Fruit fly (Drosophila melanogaster) whole organism, embryonic: ENCODE measurements around the gene CG13850.

Experiments used
- Adf1 ChIP-seq: fragments of 200-800 bp; sonication (Bioruptor generic); IDR thresholded peaks from 2 replicates; pipeline ENCODE4 v1.3.6; 2022; ENCODE audit warnings: missing biosample characterization, missing genetic modification characterization
- Aef1 ChIP-seq: fragments of 200-800 bp; sonication (Bioruptor generic); IDR thresholded peaks from 3 replicates; pipeline ENCODE4 v1.3.6; 2022; ENCODE audit warnings: missing biosample characterization, missing genetic modification characterization
- Atf3 ChIP-seq: fragments of 200-800 bp; sonication (Bioruptor generic); optimal IDR thresholded peaks from 3 replicates; lab custom pipeline; 2016; ENCODE audit warnings: missing biosample characterization, missing genetic modification characterization
- CG11456 ChIP-seq: fragments of 200-800 bp; sonication (Bioruptor generic); IDR thresholded peaks from 3 replicates; pipeline ENCODE4 v1.3.6; 2022; ENCODE audit warnings: missing biosample characterization, missing genetic modification characterization
- CG11560 ChIP-seq: fragments of 200-800 bp; sonication (Bioruptor generic); IDR thresholded peaks from 3 replicates; pipeline ENCODE4 v1.3.6; 2022; ENCODE audit warnings: missing biosample characterization, missing genetic modification characterization
- CG12071 ChIP-seq: fragments of 200-800 bp; sonication (Bioruptor generic); optimal IDR thresholded peaks from 3 replicates; lab custom pipeline; 2018; ENCODE audit warnings: missing biosample characterization, mild to moderate bottlenecking, missing genetic modification characterization
- CG1602 ChIP-seq: fragments of 200-800 bp; sonication (Bioruptor generic); optimal IDR thresholded peaks from 3 replicates; lab custom pipeline; 2016; ENCODE audit warnings: missing biosample characterization, missing genetic modification characterization
- CG16815 ChIP-seq: fragments of 200-800 bp; sonication (Bioruptor generic); optimal IDR thresholded peaks from 3 replicates; lab custom pipeline; 2017; ENCODE audit warnings: missing biosample characterization, mild to moderate bottlenecking, missing genetic modification characterization
- CG3281 ChIP-seq: fragments of 200-800 bp; sonication (Bioruptor generic); optimal IDR thresholded peaks from 3 replicates; lab custom pipeline; 2017; ENCODE audit warnings: missing biosample characterization, mild to moderate bottlenecking, missing genetic modification characterization
- CG34224 ChIP-seq: fragments of 200-800 bp; sonication (Bioruptor generic); IDR thresholded peaks from 3 replicates; pipeline ENCODE4 v1.3.6; 2022; ENCODE audit warnings: missing biosample characterization, missing genetic modification characterization; ENCODE audit not compliant: partially characterized antibody
- CG5953 ChIP-seq: fragments of 200-800 bp; sonication (Bioruptor generic); IDR thresholded peaks from 2 replicates; pipeline ENCODE4 v1.3.6; 2022; ENCODE audit warnings: missing biosample characterization, missing genetic modification characterization
- CG6683 ChIP-seq: fragments of 200-800 bp; sonication (Bioruptor generic); optimal IDR thresholded peaks from 2 replicates; lab custom pipeline; 2017; ENCODE audit warnings: missing biosample characterization, mild to moderate bottlenecking, missing genetic modification characterization, missing genetic modification reagents
- CG6854 ChIP-seq: fragments of 200-800 bp; sonication (Bioruptor generic); optimal IDR thresholded peaks from 3 replicates; lab custom pipeline; 2017; ENCODE audit warnings: missing biosample characterization, mild to moderate bottlenecking, missing genetic modification characterization
- D19B ChIP-seq: fragments of 200-800 bp; sonication (Bioruptor generic); optimal IDR thresholded peaks from 2 replicates; lab custom pipeline; 2017; ENCODE audit warnings: missing biosample characterization, mild to moderate bottlenecking, missing genetic modification characterization
- Dp ChIP-seq: fragments of 200-800 bp; sonication (Bioruptor generic); optimal IDR thresholded peaks from 2 replicates; lab custom pipeline; 2018; ENCODE audit warnings: missing biosample characterization, mild to moderate bottlenecking, missing genetic modification characterization, moderate library complexity
- E2f2 ChIP-seq: fragments of 200-800 bp; sonication (Bioruptor generic); IDR thresholded peaks from 2 replicates; pipeline ENCODE4 v1.3.6; 2022; ENCODE audit warnings: missing biosample characterization, missing genetic modification characterization
- Elba2 ChIP-seq: fragments of 200-800 bp; sonication (Bioruptor generic); optimal IDR thresholded peaks from 3 replicates; lab custom pipeline; 2016; ENCODE audit warnings: missing biosample characterization, missing genetic modification characterization
- HLHmδ ChIP-seq: fragments of 200-800 bp; sonication (Bioruptor generic); optimal IDR thresholded peaks from 2 replicates; lab custom pipeline; 2018; ENCODE audit warnings: missing biosample characterization, mild to moderate bottlenecking, missing genetic modification characterization, moderate library complexity
- Myb ChIP-seq: fragments of 200-800 bp; sonication (Bioruptor generic); optimal IDR thresholded peaks from 2 replicates; lab custom pipeline; 2016; ENCODE audit warnings: missing biosample characterization, missing genetic modification characterization
- NK7.1 ChIP-seq: fragments of 200-800 bp; sonication (Bioruptor generic); optimal IDR thresholded peaks from 3 replicates; lab custom pipeline; 2016; ENCODE audit warnings: missing biosample characterization, missing genetic modification characterization
- Neu2 ChIP-seq: fragments of 200-800 bp; sonication (Bioruptor generic); optimal IDR thresholded peaks from 3 replicates; lab custom pipeline; 2016; ENCODE audit warnings: missing biosample characterization, missing genetic modification characterization, borderline replicate concordance
- Taf1 ChIP-seq: fragments of 200-800 bp; sonication (Bioruptor generic); IDR thresholded peaks from 2 replicates; pipeline ENCODE4 v1.3.6; 2022; ENCODE audit warnings: missing biosample characterization, missing genetic modification characterization
- abd-A ChIP-seq: fragments of 200-800 bp; sonication (Bioruptor generic); optimal IDR thresholded peaks from 3 replicates; lab custom pipeline; 2019; ENCODE audit warnings: missing biosample characterization, mild to moderate bottlenecking, missing genetic modification characterization, moderate library complexity
- al ChIP-seq: fragments of 200-800 bp; sonication (Bioruptor generic); IDR thresholded peaks from 2 replicates; pipeline ENCODE4 v1.3.6; 2022; ENCODE audit warnings: missing biosample characterization, missing genetic modification characterization
- ci ChIP-seq: fragments of 200-800 bp; sonication (Bioruptor generic); IDR thresholded peaks from 3 replicates; pipeline ENCODE4 v1.3.6; 2022; ENCODE audit warnings: missing biosample characterization, missing genetic modification characterization
- crc ChIP-seq: fragments of 200-800 bp; sonication (Bioruptor generic); optimal IDR thresholded peaks from 2 replicates; lab custom pipeline; 2016; ENCODE audit warnings: missing biosample characterization, missing genetic modification characterization
- disco-r ChIP-seq: fragments of 200-800 bp; sonication (Bioruptor generic); optimal IDR thresholded peaks from 2 replicates; lab custom pipeline; 2016; ENCODE audit warnings: missing biosample characterization, missing genetic modification characterization
- dpn ChIP-seq, 2 experiments: fragments of 200-800 bp; sonication (Bioruptor generic); optimal IDR thresholded peaks; 3 replicates each; lab custom pipeline; 2016; ENCODE audit warnings: missing biosample characterization in 2 of 2, missing genetic modification characterization in 2 of 2
- dysf ChIP-seq: fragments of 200-800 bp; sonication (Bioruptor generic); IDR thresholded peaks from 3 replicates; pipeline ENCODE4 v1.3.6; 2022; ENCODE audit warnings: missing biosample characterization, missing genetic modification characterization
- ems ChIP-seq: fragments of 200-800 bp; sonication (Bioruptor generic); optimal IDR thresholded peaks from 3 replicates; lab custom pipeline; 2016; ENCODE audit warnings: missing biosample characterization, missing genetic modification characterization
- exex ChIP-seq: fragments of 200-800 bp; sonication (Bioruptor generic); optimal IDR thresholded peaks from 4 replicates; lab custom pipeline; 2018; ENCODE audit warnings: missing biosample characterization, mild to moderate bottlenecking, missing genetic modification characterization, moderate library complexity
- fd102C ChIP-seq: fragments of 200-800 bp; sonication (Bioruptor generic); optimal IDR thresholded peaks from 2 replicates; lab custom pipeline; 2018; ENCODE audit warnings: missing biosample characterization, mild to moderate bottlenecking, missing genetic modification characterization, moderate library complexity
- fd3F ChIP-seq: fragments of 200-800 bp; sonication (Bioruptor generic); optimal IDR thresholded peaks from 2 replicates; lab custom pipeline; 2018; ENCODE audit warnings: missing biosample characterization, mild to moderate bottlenecking, missing genetic modification characterization, moderate library complexity
- hb ChIP-seq: fragments of 200-800 bp; sonication (Bioruptor generic); IDR thresholded peaks from 3 replicates; pipeline ENCODE4 v1.3.6; 2022; ENCODE audit warnings: missing biosample characterization, missing genetic modification characterization; ENCODE audit not compliant: partially characterized antibody
- hth ChIP-seq: fragments of >200 bp; optimal IDR thresholded peaks from 2 replicates; lab custom pipeline; 2017; ENCODE audit warnings: inconsistent platforms
- kay ChIP-seq: fragments of 200-800 bp; sonication (Bioruptor generic); optimal IDR thresholded peaks from 2 replicates; lab custom pipeline; 2016; ENCODE audit warnings: missing biosample characterization, missing genetic modification characterization
- knrl ChIP-seq: fragments of 200-800 bp; sonication (Bioruptor generic); IDR thresholded peaks from 3 replicates; pipeline ENCODE4 v1.3.6; 2022; ENCODE audit warnings: missing biosample characterization, missing genetic modification characterization; ENCODE audit not compliant: partially characterized antibody
- onecut ChIP-seq: fragments of 200-800 bp; sonication (Bioruptor generic); IDR thresholded peaks from 2 replicates; pipeline ENCODE4 v1.3.6; 2022; ENCODE audit warnings: missing biosample characterization, missing genetic modification characterization
- peb ChIP-seq: fragments of 200-800 bp; sonication (Bioruptor generic); IDR thresholded peaks from 2 replicates; pipeline ENCODE4 v1.3.6; 2022; ENCODE audit warnings: missing biosample characterization, missing genetic modification characterization
- prd ChIP-seq, 3 experiments: fragments of >200 bp in 2 of 3; fragments of 200-800 bp in 1 of 3; sonication (Bioruptor generic) in 1 of 3; optimal IDR thresholded peaks in 2 of 3; IDR thresholded peaks in 1 of 3; 2 replicates in 2 of 3; 3 replicates in 1 of 3; pipeline versions ENCODE4 v1.3.6 to Lab custom; 2017 to 2022; ENCODE audit warnings: missing biosample characterization in 1 of 3, missing genetic modification characterization in 1 of 3
- pros ChIP-seq: fragments of 200-800 bp; sonication (Bioruptor generic); optimal IDR thresholded peaks from 3 replicates; lab custom pipeline; 2019; ENCODE audit warnings: missing biosample characterization, mild to moderate bottlenecking, missing genetic modification characterization, moderate library complexity
- ranshi ChIP-seq: fragments of 200-800 bp; sonication (Bioruptor generic); IDR thresholded peaks from 2 replicates; pipeline ENCODE4 v1.3.6; 2022; ENCODE audit warnings: missing biosample characterization, missing genetic modification characterization
- sisA ChIP-seq: fragments of 200-800 bp; sonication (Bioruptor generic); IDR thresholded peaks from 2 replicates; pipeline ENCODE4 v1.3.6; 2022; ENCODE audit warnings: missing biosample characterization, missing genetic modification characterization
- ssp ChIP-seq: fragments of 200-800 bp; sonication (Bioruptor generic); IDR thresholded peaks from 2 replicates; pipeline ENCODE4 v1.3.6; 2022; ENCODE audit warnings: missing biosample characterization, missing genetic modification characterization
- sug ChIP-seq: fragments of 200-800 bp; optimal IDR thresholded peaks from 2 replicates; lab custom pipeline; 2019; ENCODE audit warnings: missing biosample characterization, mild to moderate bottlenecking, missing genetic modification characterization, moderate library complexity
- tap ChIP-seq: fragments of 200-800 bp; optimal IDR thresholded peaks from 3 replicates; lab custom pipeline; 2019; ENCODE audit warnings: missing biosample characterization, mild to moderate bottlenecking, missing genetic modification characterization, moderate library complexity
- vfl ChIP-seq: fragments of 200-800 bp; sonication (Bioruptor generic); optimal IDR thresholded peaks from 2 replicates; lab custom pipeline; 2016; ENCODE audit warnings: missing biosample characterization, missing genetic modification characterization
- wdn ChIP-seq: fragments of 200-800 bp; sonication (Bioruptor generic); IDR thresholded peaks from 2 replicates; pipeline ENCODE4 v1.3.6; 2022; ENCODE audit warnings: missing biosample characterization, missing genetic modification characterization
- wor ChIP-seq: fragments of 200-800 bp; sonication (Bioruptor generic); IDR thresholded peaks from 2 replicates; pipeline ENCODE4 v1.3.6; 2022; ENCODE audit warnings: missing biosample characterization, missing genetic modification characterization
- z ChIP-seq: fragments of 200-800 bp; sonication (Bioruptor generic); IDR thresholded peaks from 3 replicates; pipeline ENCODE4 v1.3.6; 2022; ENCODE audit warnings: missing biosample characterization, missing genetic modification characterization

The CG13850 gene

DNA sequence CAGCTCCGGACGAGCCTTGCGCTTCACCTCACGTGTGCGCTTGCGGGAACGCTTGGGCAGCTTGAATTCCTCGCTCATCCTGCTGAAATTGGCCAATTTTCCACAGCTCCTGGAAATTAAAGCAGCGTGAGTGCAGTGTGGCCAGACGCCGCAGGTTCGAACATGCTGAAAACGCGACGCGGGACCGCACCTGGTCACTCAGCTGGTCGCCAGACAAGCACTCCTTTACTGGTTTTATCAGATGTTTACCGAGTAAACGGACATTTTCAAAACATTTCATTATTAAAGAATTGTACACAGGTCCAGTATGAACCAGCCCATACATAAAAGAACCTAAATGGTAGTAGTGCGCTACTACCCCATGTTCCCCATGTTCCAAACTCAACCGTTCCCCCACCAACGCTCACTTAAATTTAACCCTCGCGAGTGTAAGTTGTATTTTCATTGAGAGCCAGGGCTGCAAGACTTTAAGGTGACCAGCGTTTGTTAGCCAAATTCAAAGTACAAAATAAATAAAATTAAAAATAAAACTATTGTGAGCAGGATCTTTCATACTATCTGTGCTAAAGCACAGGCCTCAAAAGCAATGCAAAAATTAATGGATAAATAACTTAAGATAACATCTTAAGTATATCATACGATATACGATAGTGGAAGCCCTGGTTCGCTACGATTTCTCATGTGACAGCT, 48.4 kb downstream of the CG13850 start, which contains the start of the genes JMJD6, CG7071 and Muted (continued):
- TF ChIP-seq vfl: peak; percentile 92
- TF ChIP-seq Taf1 (GFP tag; lab: Robert Waterston, UW): peak; percentile 76
- TF ChIP-seq crc (GFP tag; lab: Kevin White, UChicago): peak; percentile 77
- peak; percentile 69 for TF ChIP-seq Adf1 (GFP tag; lab: Robert Waterston, UW)
- peak; percentile 75 for TF ChIP-seq kay (GFP tag; lab: Kevin White, UChicago)
- TF ChIP-seq disco-r (GFP tag; lab: Kevin White, UChicago): peak; percentile 76
- TF ChIP-seq wor: peak; percentile 77; the same call in 1 of the 2 replicates
- no peak for TF ChIP-seq prd (optimal IDR thresholded peaks at IDR 0.05; lab: Kevin White, UChicago)
- peak; percentile 96 for TF ChIP-seq prd (GFP tag; IDR thresholded peaks at IDR 0.05; lab: Robert Waterston, UW)
- no peak for TF ChIP-seq abd-A (tag; lab: Kevin White, UChicago)
- peak; percentile 93 for TF ChIP-seq CG11456 (GFP tag; lab: Robert Waterston, UW)
- TF ChIP-seq Dp (GFP tag; lab: Kevin White, UChicago): peak; percentile 52
- TF ChIP-seq HLHmδ (GFP tag; lab: Kevin White, UChicago): no peak
- peak; percentile 86 for TF ChIP-seq knrl
- TF ChIP-seq ranshi (GFP tag; lab: Robert Waterston, UW): peak; percentile 93
- TF ChIP-seq E2f2 (GFP tag; lab: Robert Waterston, UW): peak; percentile 79
- TF ChIP-seq Elba2: peak; percentile 78
- peak; percentile 71 for TF ChIP-seq Myb (GFP tag; lab: Kevin White, UChicago)
- peak; percentile 87 for TF ChIP-seq Aef1 (GFP tag; lab: Robert Waterston, UW)
- peak; percentile 39 for TF ChIP-seq CG6854 (GFP tag; lab: Kevin White, UChicago)
- peak; percentile 67 for TF ChIP-seq tap (tag; lab: Kevin White, UChicago)
- TF ChIP-seq wdn (GFP tag; lab: Robert Waterston, UW): peak; percentile 84
- peak; percentile 76 for TF ChIP-seq ssp (GFP tag; lab: Robert Waterston, UW)
- peak; percentile 93 for TF ChIP-seq CG1602 (GFP tag; lab: Kevin White, UChicago)
- TF ChIP-seq exex (tag; lab: Kevin White, UChicago): peak; percentile 77
- TF ChIP-seq fd3F (GFP tag; lab: Kevin White, UChicago): peak; percentile 90
- peak; percentile 92 for TF ChIP-seq al (GFP tag; lab: Robert Waterston, UW)
- peak; percentile 93 for TF ChIP-seq sisA (GFP tag; lab: Robert Waterston, UW)
- peak; percentile 90 for TF ChIP-seq CG34224 (GFP tag; lab: Robert Waterston, UW)
- peak; percentile 88 to 94 for TF ChIP-seq dpn (GFP tag; optimal IDR thresholded peaks at IDR 0.05; lab: Kevin White, UChicago)
- TF ChIP-seq D19B (GFP tag; lab: Kevin White, UChicago): peak; percentile 76
- peak; percentile 45 for TF ChIP-seq fd102C
- TF ChIP-seq pros (GFP tag; lab: Kevin White, UChicago): peak; percentile 25
- peak; percentile 47; the same call in 2 of the 3 replicates for TF ChIP-seq z (GFP tag; lab: Robert Waterston, UW)
- peak; percentile 71 for TF ChIP-seq CG11560 (tag; lab: Robert Waterston, UW)
- TF ChIP-seq NK7.1: no peak
- peak; percentile 72 for TF ChIP-seq onecut (GFP tag; lab: Robert Waterston, UW)
- TF ChIP-seq hb (GFP tag; lab: Robert Waterston, UW): peak; percentile 74; the same call in 2 of the 3 replicates
- peak; percentile 90 for TF ChIP-seq CG16815 (GFP tag; lab: Kevin White, UChicago)
- peak; percentile 80 for TF ChIP-seq CG5953
- peak; percentile 95 for TF ChIP-seq ci
- no peak for TF ChIP-seq hth (lab: Kevin White, UChicago)
- no peak for TF ChIP-seq Neu2 (GFP tag; lab: Kevin White, UChicago)
- TF ChIP-seq sug: peak; percentile 88
- peak; percentile 90 for TF ChIP-seq dysf (GFP tag; lab: Robert Waterston, UW)
- peak; percentile 89 for TF ChIP-seq ems (GFP tag; lab: Kevin White, UChicago)
- TF ChIP-seq CG3281: peak; percentile 92
- TF ChIP-seq peb (GFP tag; lab: Robert Waterston, UW): no peak
- peak; percentile 67 for TF ChIP-seq CG12071 (GFP tag; lab: Kevin White, UChicago)
- TF ChIP-seq CG6683: peak; percentile 72
- TF ChIP-seq Atf3: peak; percentile 86
